Worm (Caenorhabditis elegans) whole organism, late embryonic: ENCODE data around the gene K02E11.6.

ENCODE experiments used
- F13H6.1 ChIP-seq: sonication (generic microtip); optimal IDR thresholded peaks from 2 replicates; lab custom pipeline; 2016; ENCODE audit warnings: missing genetic modification characterization, missing compliant biosample characterization
- K09A11.1 ChIP-seq: sonication (generic microtip); optimal IDR thresholded peaks from 2 replicates; lab custom pipeline; 2017; ENCODE audit warnings: antibody characterized with exemption, mild to moderate bottlenecking, missing genetic modification characterization, missing compliant biosample characterization; ENCODE audit not compliant: insufficient read depth
- ama-1 ChIP-seq: fragments of 150-350 bp; optimal IDR thresholded peaks from 2 replicates; lab custom pipeline; 2014
- ceh-24 ChIP-seq: sonication (generic microtip); optimal IDR thresholded peaks from 2 replicates; lab custom pipeline; 2016; ENCODE audit warnings: mild to moderate bottlenecking, missing genetic modification characterization, missing compliant biosample characterization
- dmd-4 ChIP-seq: sonication (generic microtip); optimal IDR thresholded peaks from 2 replicates; lab custom pipeline; 2016; ENCODE audit warnings: borderline replicate concordance, missing genetic modification characterization, missing compliant biosample characterization
- elt-4 ChIP-seq: sonication (generic microtip); optimal IDR thresholded peaks from 2 replicates; lab custom pipeline; 2016; ENCODE audit warnings: missing genetic modification characterization, missing compliant biosample characterization
- pat-9 ChIP-seq: fragments of 200-800 bp; sonication (Bioruptor generic); optimal IDR thresholded peaks from 2 replicates; lab custom pipeline; 2018; ENCODE audit warnings: mild to moderate bottlenecking, missing genetic modification characterization, moderate library complexity, missing compliant biosample characterization

DNA sequence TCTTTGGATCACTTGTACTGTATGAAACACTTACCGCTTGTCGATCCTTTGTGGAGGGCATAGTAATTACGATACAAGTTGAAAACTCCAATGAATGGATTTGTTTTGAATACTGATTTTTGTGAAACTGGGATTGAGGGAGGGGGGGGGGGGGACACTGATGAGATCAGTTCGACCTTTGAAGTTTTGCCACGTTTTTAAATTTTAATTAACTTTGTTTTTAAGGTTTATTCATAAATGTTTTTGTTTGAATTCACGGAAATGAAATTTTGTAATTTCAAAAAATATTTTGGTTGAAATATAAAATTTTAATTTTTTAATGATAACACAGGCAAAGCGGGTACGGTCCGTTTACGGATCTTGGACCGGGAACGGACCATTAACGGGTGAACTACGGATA lies 12.7 kb upstream of the K02E11.6 start, which contains the start of gene ent-3:
- TF ChIP-seq pat-9 (tag; lab: Kevin White, UChicago) (no peak), dmd-4 (tag; lab: Kevin White, UChicago) (no peak), F13H6.1 (tag; lab: Kevin White, UChicago) (no peak), ceh-24 (no peak), K09A11.1 (tag; lab: Kevin White, UChicago) (no peak), ama-1 (lab: Kevin White, UChicago) (no peak), elt-4 (tag; lab: Kevin White, UChicago) (no peak)
